Worm (Caenorhabditis elegans) whole organism, late embryonic: ENCODE measurements around the gene srw-90.

ENCODE experiments used
- K09A11.1 ChIP-seq: sonication (generic microtip); optimal IDR thresholded peaks from 2 replicates; lab custom pipeline; 2017; ENCODE audit warnings: antibody characterized with exemption, mild to moderate bottlenecking, missing genetic modification characterization, missing compliant biosample characterization; ENCODE audit not compliant: insufficient read depth
- ama-1 ChIP-seq: fragments of 150-350 bp; optimal IDR thresholded peaks from 2 replicates; lab custom pipeline; 2014
- ceh-31 ChIP-seq: sonication (generic microtip); optimal IDR thresholded peaks from 2 replicates; lab custom pipeline; 2016; ENCODE audit warnings: missing genetic modification characterization, missing compliant biosample characterization
- dve-1 ChIP-seq: sonication (generic microtip); optimal IDR thresholded peaks from 2 replicates; lab custom pipeline; 2017; ENCODE audit warnings: antibody characterized with exemption, mild to moderate bottlenecking, missing genetic modification characterization, missing compliant biosample characterization
- lin-11 ChIP-seq: fragments of 200-800 bp; sonication (Bioruptor generic); optimal IDR thresholded peaks from 2 replicates; lab custom pipeline; 2018; ENCODE audit warnings: mild to moderate bottlenecking, missing genetic modification characterization, missing compliant biosample characterization
- pag-3 ChIP-seq: sonication (generic microtip); optimal IDR thresholded peaks from 2 replicates; lab custom pipeline; 2016; ENCODE audit warnings: missing compliant biosample characterization, missing genetic modification characterization, borderline replicate concordance
- pha-4 ChIP-seq: fragments of 150-350 bp; optimal IDR thresholded peaks from 2 replicates; lab custom pipeline; 2018; ENCODE audit warnings: missing biosample characterization, missing genetic modification reagents, missing genetic modification characterization
- tbx-2 ChIP-seq: sonication (generic microtip); optimal IDR thresholded peaks from 2 replicates; lab custom pipeline; 2016; ENCODE audit warnings: missing genetic modification characterization, missing compliant biosample characterization

ce11 chrV:1666904-1667303 is 34.9 kb upstream of the srw-90 start, which contains the start of gene K04F1.8:
- no peak for TF ChIP-seq ceh-31 (tag; lab: Kevin White, UChicago)
- TF ChIP-seq ama-1 (lab: Kevin White, UChicago) = no peak
- TF ChIP-seq lin-11 (tag; lab: Kevin White, UChicago) = no peak
- TF ChIP-seq tbx-2 (tag; lab: Kevin White, UChicago) = no peak
- TF ChIP-seq pag-3 (tag; lab: Kevin White, UChicago) = no peak
- TF ChIP-seq K09A11.1 (tag; lab: Kevin White, UChicago) = no peak
- TF ChIP-seq dve-1 (tag; lab: Kevin White, UChicago) = no peak
- no peak for TF ChIP-seq pha-4
